In genomic region chr3R:26280403-26280802, dm6 we compare ENCODE assay signal across 2 fruit fly cellular contexts.
A peak's percentile ranks its signal among the peaks of the same experiment; 100 is the strongest.
TF ChIP-seq lines count a peak whose summit lies in the region.

No protein-coding gene starts in this region.

TF ChIP-seq in whole organism, embryonic, 481 proteins besides CTCF, POLR2A, EP300 and RAD21 (continued from another document and continues in another):
- peak; percentile 12; the same call in 1 of the 2 replicates for TF ChIP-seq Rx (GFP tag; IDR thresholded peaks at IDR 0.05; lab: Robert Waterston, UW)
- peak; percentile 45; the same call in 1 of the 2 replicates for TF ChIP-seq CG11247 (GFP tag; IDR thresholded peaks at IDR 0.05; lab: Robert Waterston, UW)
- no peak for TF ChIP-seq D (optimal IDR thresholded peaks at IDR 0.05; lab: Kevin White, UChicago)
- no peak for TF ChIP-seq D (GFP tag; optimal IDR thresholded peaks at IDR 0.05; lab: Kevin White, UChicago)
- TF ChIP-seq CG1792 (GFP tag; optimal IDR thresholded peaks at IDR 0.05; lab: Kevin White, UChicago), result no peak
- TF ChIP-seq al (GFP tag; IDR thresholded peaks at IDR 0.05; lab: Robert Waterston, UW), result no peak
- TF ChIP-seq Oli (tag; optimal IDR thresholded peaks at IDR 0.05; lab: Kevin White, UChicago), result peak; percentile 29
- TF ChIP-seq PHDP (tag; optimal IDR thresholded peaks at IDR 0.05; lab: Kevin White, UChicago), result peak; percentile 45
- TF ChIP-seq D19A (tag; optimal IDR thresholded peaks at IDR 0.05; lab: Kevin White, UChicago), result no peak
- peak; percentile 38; the same call in 1 of the 3 replicates for TF ChIP-seq CG11695 (GFP tag; IDR thresholded peaks at IDR 0.05; lab: Robert Waterston, UW)
- TF ChIP-seq Hsf (GFP tag; optimal IDR thresholded peaks at IDR 0.05; lab: Kevin White, UChicago), result peak; percentile 30
- peak; percentile 79 for TF ChIP-seq slbo (GFP tag; IDR thresholded peaks at IDR 0.05; lab: Robert Waterston, UW)
- TF ChIP-seq CG15269 (tag; optimal IDR thresholded peaks at IDR 0.05; lab: Kevin White, UChicago), result peak; percentile 63
- TF ChIP-seq sens (GFP tag; lab: Kevin White, UChicago), result no peak
- TF ChIP-seq Hmx (GFP tag; optimal IDR thresholded peaks at IDR 0.05; lab: Kevin White, UChicago), result no peak
- TF ChIP-seq ATbp (GFP tag; optimal IDR thresholded peaks at IDR 0.05; lab: Kevin White, UChicago), result peak; percentile 39
- peak; percentile 35 for TF ChIP-seq org-1 (GFP tag; optimal IDR thresholded peaks at IDR 0.05; lab: Kevin White, UChicago)
- TF ChIP-seq gro (GFP tag; optimal IDR thresholded peaks at IDR 0.05; lab: Kevin White, UChicago), result no peak
- peak; percentile 17; the same call in 1 of the 2 replicates for TF ChIP-seq Adf1 (GFP tag; IDR thresholded peaks at IDR 0.05; lab: Robert Waterston, UW)
- 0 out of 3 replicates have a peak, but pooled peaks have one; percentile 46 for TF ChIP-seq C15 (GFP tag; IDR thresholded peaks at IDR 0.05; lab: Robert Waterston, UW)
- TF ChIP-seq Mrtf (GFP tag; IDR thresholded peaks at IDR 0.05; lab: Robert Waterston, UW), result 0 out of 3 replicates have a peak, but pooled peaks have one; percentile 53
- TF ChIP-seq CG7987 (GFP tag; optimal IDR thresholded peaks at IDR 0.05; lab: Kevin White, UChicago), result no peak
- TF ChIP-seq gfzf (GFP tag; optimal IDR thresholded peaks at IDR 0.05; lab: Kevin White, UChicago), result no peak
- TF ChIP-seq CG12744 (GFP tag; optimal IDR thresholded peaks at IDR 0.05; lab: Kevin White, UChicago), result no peak
- no peak for TF ChIP-seq CG17829 (tag; optimal IDR thresholded peaks at IDR 0.05; lab: Kevin White, UChicago)
- TF ChIP-seq CG1603 (tag; optimal IDR thresholded peaks at IDR 0.05; lab: Kevin White, UChicago), result peak; percentile 19
- TF ChIP-seq CG12236 (GFP tag; optimal IDR thresholded peaks at IDR 0.05; lab: Kevin White, UChicago), result no peak
- TF ChIP-seq Taf1 (GFP tag; IDR thresholded peaks at IDR 0.05; lab: Robert Waterston, UW), result no peak
- no peak for TF ChIP-seq CG4820 (GFP tag; optimal IDR thresholded peaks at IDR 0.05; lab: Kevin White, UChicago)
- TF ChIP-seq Hey (tag; optimal IDR thresholded peaks at IDR 0.05; lab: Kevin White, UChicago), result no peak
- peak; percentile 39 for TF ChIP-seq CG5180 (GFP tag; optimal IDR thresholded peaks at IDR 0.05; lab: Kevin White, UChicago)
- TF ChIP-seq TFAM (GFP tag; optimal IDR thresholded peaks at IDR 0.05; lab: Kevin White, UChicago), result no peak
- TF ChIP-seq scrt (GFP tag; optimal IDR thresholded peaks at IDR 0.05; lab: Kevin White, UChicago), result peak; percentile 87
- TF ChIP-seq mirr (GFP tag; optimal IDR thresholded peaks at IDR 0.05; lab: Kevin White, UChicago), result peak; percentile 4
- TF ChIP-seq ranshi (GFP tag; IDR thresholded peaks at IDR 0.05; lab: Robert Waterston, UW), result peak; percentile 57; the same call in 1 of the 2 replicates
- peak; percentile 69 for TF ChIP-seq Meics (GFP tag; optimal IDR thresholded peaks at IDR 0.05; lab: Kevin White, UChicago)
- TF ChIP-seq gcm (GFP tag; optimal IDR thresholded peaks at IDR 0.05; lab: Kevin White, UChicago), result no peak
- TF ChIP-seq gsb (GFP tag; IDR thresholded peaks at IDR 0.05; lab: Robert Waterston, UW), result no peak
- no peak for TF ChIP-seq Stat92E (GFP tag; optimal IDR thresholded peaks at IDR 0.05; lab: Kevin White, UChicago)
- TF ChIP-seq Dll (GFP tag; IDR thresholded peaks at IDR 0.05; lab: Robert Waterston, UW; ENCODE audit: partially characterized antibody), result no peak
- peak; percentile 16 for TF ChIP-seq CG6813 (GFP tag; optimal IDR thresholded peaks at IDR 0.05; lab: Kevin White, UChicago)
- 0 out of 2 replicates have a peak, but pooled peaks have one; percentile 21 for TF ChIP-seq ssp (GFP tag; IDR thresholded peaks at IDR 0.05; lab: Robert Waterston, UW)
- TF ChIP-seq CG2129 (GFP tag; IDR thresholded peaks at IDR 0.05; lab: Robert Waterston, UW; ENCODE audit: partially characterized antibody), result no peak
- TF ChIP-seq CG14050 (GFP tag; IDR thresholded peaks at IDR 0.05; lab: Robert Waterston, UW), result peak; percentile 47; the same call in 1 of the 3 replicates
- TF ChIP-seq CG12659 (GFP tag; optimal IDR thresholded peaks at IDR 0.05; lab: Kevin White, UChicago), result peak; percentile 33
- peak; percentile 70 for TF ChIP-seq sob (GFP tag; IDR thresholded peaks at IDR 0.05; lab: Robert Waterston, UW)
- TF ChIP-seq CG10366 (GFP tag; IDR thresholded peaks at IDR 0.05; lab: Robert Waterston, UW), result peak; percentile 42; the same call in 1 of the 2 replicates
- TF ChIP-seq CG6765 (GFP tag; optimal IDR thresholded peaks at IDR 0.05; lab: Kevin White, UChicago), result peak; percentile 63
- peak; percentile 25 for TF ChIP-seq CG34376 (GFP tag; optimal IDR thresholded peaks at IDR 0.05; lab: Kevin White, UChicago)
- no peak for TF ChIP-seq lov (optimal IDR thresholded peaks at IDR 0.05; lab: Kevin White, UChicago)
- TF ChIP-seq lov (GFP tag; IDR thresholded peaks at IDR 0.05; lab: Robert Waterston, UW), result no peak
- TF ChIP-seq amos (GFP tag; IDR thresholded peaks at IDR 0.05; lab: Robert Waterston, UW; ENCODE audit: partially characterized antibody), result no peak
- peak; percentile 74 for TF ChIP-seq CG11456 (GFP tag; IDR thresholded peaks at IDR 0.05; lab: Robert Waterston, UW)
- no peak for TF ChIP-seq tx (GFP tag; optimal IDR thresholded peaks at IDR 0.05; lab: Kevin White, UChicago)
- TF ChIP-seq CG16813 (GFP tag; IDR thresholded peaks at IDR 0.05; lab: Robert Waterston, UW; ENCODE audit: partially characterized antibody), result no peak
- peak; percentile 41 for TF ChIP-seq CG15011 (GFP tag; optimal IDR thresholded peaks at IDR 0.05; lab: Kevin White, UChicago)
- no peak for TF ChIP-seq slp2 (GFP tag; optimal IDR thresholded peaks at IDR 0.05; lab: Kevin White, UChicago)
- peak; percentile 54 for TF ChIP-seq esg (GFP tag; conservative IDR thresholded peaks at IDR 0.05; lab: Robert Waterston, UW)
- peak; percentile 14 for TF ChIP-seq mam (GFP tag; optimal IDR thresholded peaks at IDR 0.05; lab: Kevin White, UChicago)
- TF ChIP-seq caup (GFP tag; optimal IDR thresholded peaks at IDR 0.05; lab: Kevin White, UChicago; ENCODE audit: severe bottlenecking), result peak; percentile 61
- TF ChIP-seq D19B (GFP tag; optimal IDR thresholded peaks at IDR 0.05; lab: Kevin White, UChicago), result peak; percentile 1
- peak; percentile 21 for TF ChIP-seq bab2 (GFP tag; optimal IDR thresholded peaks at IDR 0.05; lab: Kevin White, UChicago)
- TF ChIP-seq seq (GFP tag; IDR thresholded peaks at IDR 0.05; lab: Robert Waterston, UW), result peak; percentile 55
- TF ChIP-seq zf30C (GFP tag; optimal IDR thresholded peaks at IDR 0.05; lab: Kevin White, UChicago), result no peak
- peak; percentile 25 for TF ChIP-seq CG13624 (GFP tag; optimal IDR thresholded peaks at IDR 0.05; lab: Kevin White, UChicago)

TF ChIP-seq in whole organism, prepupa, 60 proteins besides CTCF, POLR2A, EP300 and RAD21 (continued from another document):
- TF ChIP-seq Sox14 (GFP tag; optimal IDR thresholded peaks at IDR 0.05; lab: Kevin White, UChicago) (peak; percentile 8), dsx (GFP tag; optimal IDR thresholded peaks at IDR 0.05; lab: Kevin White, UChicago; ENCODE audit: poor library complexity, severe bottlenecking) (no peak), CG6163 (GFP tag; IDR thresholded peaks at IDR 0.05; lab: Robert Waterston, UW) (peak; percentile 58; the same call in 2 of the 3 replicates), achi (GFP tag; optimal IDR thresholded peaks at IDR 0.05; lab: Kevin White, UChicago) (peak; percentile 23), esn (GFP tag; optimal IDR thresholded peaks at IDR 0.05; lab: Kevin White, UChicago) (no peak), Lpt (GFP tag; optimal IDR thresholded peaks at IDR 0.05; lab: Kevin White, UChicago) (no peak), Hr39 (GFP tag; optimal IDR thresholded peaks at IDR 0.05; lab: Kevin White, UChicago) (no peak), CG15336 (GFP tag; IDR thresholded peaks at IDR 0.05; lab: Robert Waterston, UW) (no peak), CG6808 (GFP tag; optimal IDR thresholded peaks at IDR 0.05; lab: Kevin White, UChicago) (peak; percentile 25), CG34406 (GFP tag; optimal IDR thresholded peaks at IDR 0.05; lab: Kevin White, UChicago) (peak; percentile 16), CG32006 (GFP tag; optimal IDR thresholded peaks at IDR 0.05; lab: Kevin White, UChicago) (peak; percentile 18), CG31627 (GFP tag; optimal IDR thresholded peaks at IDR 0.05; lab: Kevin White, UChicago) (peak; percentile 11), CG10669 (GFP tag; optimal IDR thresholded peaks at IDR 0.05; lab: Kevin White, UChicago) (peak; percentile 56), Hr4 (GFP tag; optimal IDR thresholded peaks at IDR 0.05; lab: Kevin White, UChicago) (no peak)
